Worm (Caenorhabditis elegans): Measurements from ENCODE around the gene Y34B4A.10.

The Y34B4A.10 gene

ce11 chrX:5252798-5253197 is 3.1 kb downstream of the Y34B4A.10 start, which contains the start of gene nspg-14 (continued):
- peak; percentile 41 for TF ChIP-seq mes-2 (tag; optimal IDR thresholded peaks at IDR 0.05; ENCODE audit: poor library complexity, severe bottlenecking)

ce11 chrX:5254894-5255293 is 5.2 kb downstream of the Y34B4A.10 start, which contains the start of gene nspg-13:
TSS of gene nspg-13 (plus strand) at chrX:5255194.
- TF ChIP-seq ZK546.5 (tag; optimal IDR thresholded peaks at IDR 0.05) (no peak), Y48G9A.11 (GFP tag; IDR thresholded peaks at IDR 0.05) (no peak), attf-4 (tag; optimal IDR thresholded peaks at IDR 0.05) (no peak), nhr-25 (tag; optimal IDR thresholded peaks at IDR 0.05; ENCODE audit: borderline replicate concordance, insufficient read depth) (no peak), lin-1 (GFP tag; IDR thresholded peaks at IDR 0.05) (no peak), pqm-1 (tag; optimal IDR thresholded peaks at IDR 0.05) (no peak), F26F4.8 (GFP tag; conservative IDR thresholded peaks at IDR 0.05) (no peak), lin-39 (tag; optimal IDR thresholded peaks at IDR 0.05) (no peak), ceh-44 (GFP tag; IDR thresholded peaks at IDR 0.05) (no peak), madf-5 (GFP tag; IDR thresholded peaks at IDR 0.05) (no peak)

- peak; percentile 16 for TF ChIP-seq hlh-11 (tag; optimal IDR thresholded peaks at IDR 0.05)
- TF ChIP-seq lin-13 (GFP tag; optimal IDR thresholded peaks at IDR 0.05) = no peak
- TF ChIP-seq dmd-6 (GFP tag; IDR thresholded peaks at IDR 0.05) = peak; percentile 33; the same call in 1 of the 2 replicates
- peak; percentile 5 for TF ChIP-seq dve-1 (tag; optimal IDR thresholded peaks at IDR 0.05; ENCODE audit: insufficient read depth)
These were observed 5.6 kb downstream of the Y34B4A.10 start for ce11 chrX:5255320-5255719.

ce11 chrX:5256999-5257398 is 7.3 kb downstream of the Y34B4A.10 start, which contains the start of gene nspg-12:
TSS of gene nspg-12 (plus strand) at chrX:5257299.
- TF ChIP-seq T20F7.1 (GFP tag; optimal IDR thresholded peaks at IDR 0.05) = no peak
- TF ChIP-seq gei-8 (GFP tag; optimal IDR thresholded peaks at IDR 0.05) = no peak

- no peak for TF ChIP-seq saeg-2 (GFP tag; IDR thresholded peaks at IDR 0.05)
- no peak for TF ChIP-seq nhr-10 (tag; optimal IDR thresholded peaks at IDR 0.05)
- TF ChIP-seq nhr-237 (tag; optimal IDR thresholded peaks at IDR 0.05) = no peak
- TF ChIP-seq arid-1 (GFP tag; conservative IDR thresholded peaks at IDR 0.05) = no peak
- TF ChIP-seq ceh-32 (tag; optimal IDR thresholded peaks at IDR 0.05; ENCODE audit: poor library complexity) = no peak
- no peak for TF ChIP-seq nhr-6 (tag; optimal IDR thresholded peaks at IDR 0.05)
- TF ChIP-seq nhr-42 (GFP tag; IDR thresholded peaks at IDR 0.05) = no peak
- no peak for TF ChIP-seq attf-4 (tag; optimal IDR thresholded peaks at IDR 0.05)
- no peak for TF ChIP-seq tra-1 (GFP tag; IDR thresholded peaks at IDR 0.05)
- no peak for TF ChIP-seq mxl-3 (GFP tag; optimal IDR thresholded peaks at IDR 0.05)
These were observed 10.7 kb downstream of the Y34B4A.10 start for ce11 chrX:5260389-5260788.

- TF ChIP-seq aha-1 (tag) (no peak), Y75B8A.6 (GFP tag; IDR thresholded peaks at IDR 0.05) (no peak), hmg-1.1 (GFP tag; IDR thresholded peaks at IDR 0.05) (no peak), lim-7 (GFP tag; IDR thresholded peaks at IDR 0.05) (no peak), nhr-41 (GFP tag; IDR thresholded peaks at IDR 0.05) (no peak), spr-1 (tag; optimal IDR thresholded peaks at IDR 0.05) (no peak), unc-130 (GFP tag; optimal IDR thresholded peaks at IDR 0.05) (no peak), tra-1 (GFP tag; IDR thresholded peaks at IDR 0.05) (no peak), php-3 (GFP tag; IDR thresholded peaks at IDR 0.05) (peak; percentile 85), sdz-12 (GFP tag; optimal IDR thresholded peaks at IDR 0.05) (no peak), spr-3 (GFP tag; optimal IDR thresholded peaks at IDR 0.05) (no peak), daf-16 (GFP tag; optimal IDR thresholded peaks at IDR 0.05) (no peak), daf-16 (tag; optimal IDR thresholded peaks at IDR 0.05) (peak; percentile 53), lir-3 (tag; optimal IDR thresholded peaks at IDR 0.05) (no peak), dmd-6 (GFP tag; IDR thresholded peaks at IDR 0.05) (peak; percentile 20; the same call in 1 of the 2 replicates), pqm-1 (tag; optimal IDR thresholded peaks at IDR 0.05) (peak; percentile 80), pha-4 (GFP tag; IDR thresholded peaks at IDR 0.05) (no peak), pha-4 (tag; optimal IDR thresholded peaks at IDR 0.05) (no peak), ctbp-1 (GFP tag; IDR thresholded peaks at IDR 0.05) (no peak)
These were observed 12.3 kb downstream of the Y34B4A.10 start for ce11 chrX:5262033-5262432.

All from whole organism, L4 larva.